Worm (Caenorhabditis elegans) whole organism, L4 larva: Measurements from ENCODE around the gene sas-7.

Source experiments
- D1046.2 ChIP-seq: fragments of 200-800 bp; sonication (Bioruptor generic); IDR thresholded peaks from 2 replicates; pipeline ENCODE4 v1.3.6; 2022; ENCODE audit warnings: missing genetic modification characterization, missing compliant biosample characterization
- F26F4.8 ChIP-seq: fragments of 200-800 bp; sonication (Bioruptor generic); conservative IDR thresholded peaks from 2 replicates; pipeline ENCODE4 v1.3.6; 2022; ENCODE audit warnings: missing genetic modification characterization, missing compliant biosample characterization
- R02D3.7 ChIP-seq: fragments of 150-350 bp; sonication (generic microtip); optimal IDR thresholded peaks from 3 replicates; lab custom pipeline; 2014; ENCODE audit warnings: missing biosample characterization, missing genetic modification characterization
- T26A8.4 ChIP-seq: fragments of 200-800 bp; sonication (Bioruptor generic); IDR thresholded peaks from 2 replicates; pipeline ENCODE4 v1.3.6; 2022; ENCODE audit warnings: missing genetic modification characterization, missing compliant biosample characterization
- Y105C5A.15 ChIP-seq: fragments of 200-800 bp; sonication (Bioruptor generic); IDR thresholded peaks from 2 replicates; pipeline ENCODE4 v1.3.6; 2022; ENCODE audit warnings: missing genetic modification characterization, missing compliant biosample characterization
- Y48G9A.11 ChIP-seq: fragments of 200-800 bp; sonication (Bioruptor generic); IDR thresholded peaks from 2 replicates; pipeline ENCODE4 v1.3.6; 2022; ENCODE audit warnings: missing genetic modification reagents, missing genetic modification characterization, missing compliant biosample characterization
- ZK546.5 ChIP-seq, 2 experiments: sonication (generic microtip); optimal IDR thresholded peaks; 2 replicates each; lab custom pipeline; 2017; ENCODE audit warnings: missing biosample characterization in 2 of 2, missing genetic modification characterization in 2 of 2
- aha-1 ChIP-seq: fragments of 150-350 bp; peaks from one replicate; lab custom pipeline; 2014; ENCODE audit warnings: missing biosample characterization, missing genetic modification characterization
- aly-2 ChIP-seq: sonication (generic microtip); optimal IDR thresholded peaks from 2 replicates; lab custom pipeline; 2018; ENCODE audit warnings: missing biosample characterization, missing genetic modification characterization
- attf-4 ChIP-seq: sonication (generic microtip); optimal IDR thresholded peaks from 3 replicates; lab custom pipeline; 2017; ENCODE audit warnings: missing biosample characterization, missing genetic modification characterization
- ceh-20 ChIP-seq: fragments of 200-800 bp; sonication (Bioruptor generic); IDR thresholded peaks from 2 replicates; pipeline ENCODE4 v1.3.6; 2022; ENCODE audit warnings: missing genetic modification reagents, missing genetic modification characterization, missing compliant biosample characterization
- ces-1 ChIP-seq: fragments of 150-350 bp; sonication (generic microtip); optimal IDR thresholded peaks from 4 replicates; lab custom pipeline; 2014; ENCODE audit warnings: missing biosample characterization, missing genetic modification reagents, missing genetic modification characterization
- daf-12 ChIP-seq: fragments of 150-350 bp; optimal IDR thresholded peaks from 2 replicates; lab custom pipeline; 2014; ENCODE audit warnings: missing biosample characterization, missing genetic modification reagents, missing genetic modification characterization
- daf-16 ChIP-seq, 3 experiments: sonication (generic microtip); optimal IDR thresholded peaks; 2 replicates each; lab custom pipeline; 2016 to 2017; ENCODE audit warnings: missing genetic modification characterization in 3 of 3, missing genetic modification reagents in 3 of 3, mild to moderate bottlenecking in 2 of 3, missing compliant biosample characterization in 2 of 3, missing biosample characterization in 1 of 3, moderate library complexity in 1 of 3
- dmd-6 ChIP-seq: fragments of 200-800 bp; sonication (Bioruptor generic); IDR thresholded peaks from 2 replicates; pipeline ENCODE4 v1.3.6; 2022; ENCODE audit warnings: missing genetic modification reagents, missing genetic modification characterization, missing compliant biosample characterization
- dmd-8 ChIP-seq: fragments of 200-800 bp; sonication (Bioruptor generic); IDR thresholded peaks from 2 replicates; pipeline ENCODE4 v1.3.6; 2022; ENCODE audit warnings: missing genetic modification characterization, missing compliant biosample characterization
- dmd-9 ChIP-seq: fragments of 200-800 bp; sonication (Bioruptor generic); IDR thresholded peaks from 2 replicates; pipeline ENCODE4 v1.3.6; 2022; ENCODE audit warnings: missing genetic modification reagents, missing genetic modification characterization, missing compliant biosample characterization
- dpl-1 ChIP-seq: fragments of 150-350 bp; optimal IDR thresholded peaks from 2 replicates; lab custom pipeline; 2014; ENCODE audit warnings: missing biosample characterization, missing genetic modification reagents, missing genetic modification characterization
- egl-27 ChIP-seq: sonication (generic microtip); optimal IDR thresholded peaks from 3 replicates; lab custom pipeline; 2017; ENCODE audit warnings: missing biosample characterization, missing genetic modification reagents, missing genetic modification characterization
- egl-43 ChIP-seq: fragments of 200-800 bp; sonication (Bioruptor generic); IDR thresholded peaks from 2 replicates; pipeline ENCODE4 v1.3.6; 2022; ENCODE audit warnings: missing genetic modification reagents, missing genetic modification characterization, missing compliant biosample characterization
- gei-8 ChIP-seq: fragments of 200-800 bp; sonication (Bioruptor generic); optimal IDR thresholded peaks from 2 replicates; lab custom pipeline; 2018; ENCODE audit warnings: mild to moderate bottlenecking, missing genetic modification characterization, missing compliant biosample characterization
- lin-29 ChIP-seq: fragments of 200-800 bp; sonication (Bioruptor generic); IDR thresholded peaks from 2 replicates; pipeline ENCODE4 v1.3.6; 2022; ENCODE audit warnings: missing genetic modification reagents, missing genetic modification characterization, missing compliant biosample characterization
- lin-38 ChIP-seq: fragments of 200-800 bp; sonication (Bioruptor generic); IDR thresholded peaks from 2 replicates; pipeline ENCODE4 v1.3.6; 2022; ENCODE audit warnings: missing genetic modification reagents, missing genetic modification characterization, missing compliant biosample characterization
- lir-3 ChIP-seq: sonication (generic microtip); optimal IDR thresholded peaks from 2 replicates; lab custom pipeline; 2016; ENCODE audit warnings: mild to moderate bottlenecking, missing genetic modification characterization, missing compliant biosample characterization
- lsy-2 ChIP-seq, 2 experiments: fragments of 150-350 bp in 1 of 2; sonication (generic microtip) in 1 of 2; optimal IDR thresholded peaks; 2 replicates each; lab custom pipeline; 2014 to 2017; ENCODE audit warnings: missing biosample characterization in 2 of 2, missing genetic modification characterization in 2 of 2
- madf-5 ChIP-seq, 2 experiments: fragments of 200-800 bp; sonication (Bioruptor generic); IDR thresholded peaks; 2 replicates each; pipeline ENCODE4 v1.3.6; 2022; ENCODE audit warnings: missing compliant biosample characterization in 2 of 2, missing genetic modification characterization in 2 of 2
- mdt-29 ChIP-seq: fragments of 200-800 bp; sonication (Bioruptor generic); IDR thresholded peaks from 2 replicates; pipeline ENCODE4 v1.3.6; 2022; ENCODE audit warnings: missing genetic modification reagents, missing genetic modification characterization, missing compliant biosample characterization
- mep-1 ChIP-seq: fragments of 150-350 bp; sonication (generic microtip); optimal IDR thresholded peaks from 3 replicates; lab custom pipeline; 2014; ENCODE audit warnings: missing biosample characterization, missing genetic modification characterization
- mes-2 ChIP-seq: sonication (generic microtip); optimal IDR thresholded peaks from 2 replicates; lab custom pipeline; 2016; ENCODE audit warnings: missing genotype, mild to moderate bottlenecking, missing genetic modification characterization, missing compliant biosample characterization; ENCODE audit not compliant: poor library complexity, severe bottlenecking
- nhr-102 ChIP-seq: sonication (generic microtip); optimal IDR thresholded peaks from 2 replicates; lab custom pipeline; 2016; ENCODE audit warnings: mild to moderate bottlenecking, missing genetic modification characterization, moderate library complexity, missing compliant biosample characterization
- nhr-25 ChIP-seq: sonication (generic microtip); optimal IDR thresholded peaks from 2 replicates; lab custom pipeline; 2017; ENCODE audit warnings: missing genetic modification characterization, mild to moderate bottlenecking, missing compliant biosample characterization, antibody characterized with exemption, moderate library complexity, borderline replicate concordance; ENCODE audit not compliant: insufficient read depth
- nhr-41 ChIP-seq: fragments of 200-800 bp; sonication (Bioruptor generic); IDR thresholded peaks from 2 replicates; pipeline ENCODE4 v1.3.6; 2022; ENCODE audit warnings: missing genetic modification reagents, missing genetic modification characterization, missing compliant biosample characterization
- nhr-42 ChIP-seq: fragments of 200-800 bp; sonication (Bioruptor generic); IDR thresholded peaks from 2 replicates; pipeline ENCODE4 v1.3.6; 2022; ENCODE audit warnings: missing genetic modification characterization, missing compliant biosample characterization
- nhr-48 ChIP-seq: sonication (generic microtip); optimal IDR thresholded peaks from 2 replicates; lab custom pipeline; 2016; ENCODE audit warnings: mild to moderate bottlenecking, missing genetic modification characterization, missing compliant biosample characterization
- nhr-76 ChIP-seq: fragments of 150-350 bp; optimal IDR thresholded peaks from 2 replicates; lab custom pipeline; 2014; ENCODE audit warnings: missing biosample characterization, missing genetic modification characterization
- pha-4 ChIP-seq, 2 experiments: fragments of 150-350 bp in 1 of 2; fragments of 200-800 bp in 1 of 2; sonication (Bioruptor generic) in 1 of 2; IDR thresholded peaks in 1 of 2; optimal IDR thresholded peaks in 1 of 2; 2 replicates each; pipeline versions ENCODE4 v1.3.6 to Lab custom; 2014 to 2022; ENCODE audit warnings: missing genetic modification characterization in 2 of 2, missing genetic modification reagents in 2 of 2, missing biosample characterization in 1 of 2, missing compliant biosample characterization in 1 of 2
- php-3 ChIP-seq: fragments of 200-800 bp; sonication (Bioruptor generic); IDR thresholded peaks from 2 replicates; pipeline ENCODE4 v1.3.6; 2022; ENCODE audit warnings: missing genetic modification reagents, missing genetic modification characterization, missing compliant biosample characterization
- pqm-1 ChIP-seq: sonication (generic microtip); optimal IDR thresholded peaks from 2 replicates; lab custom pipeline; 2017; ENCODE audit warnings: missing biosample characterization, missing genetic modification characterization
- sdz-12 ChIP-seq: fragments of 200-800 bp; sonication (Bioruptor generic); optimal IDR thresholded peaks from 2 replicates; lab custom pipeline; 2018; ENCODE audit warnings: mild to moderate bottlenecking, missing genetic modification characterization, missing compliant biosample characterization
- set-16 ChIP-seq: fragments of 200-800 bp; sonication (Bioruptor generic); IDR thresholded peaks from 2 replicates; pipeline ENCODE4 v1.3.6; 2022; ENCODE audit warnings: missing genetic modification reagents, missing genetic modification characterization, missing compliant biosample characterization
- skn-1 ChIP-seq: fragments of 150-350 bp; optimal IDR thresholded peaks from 2 replicates; lab custom pipeline; 2014; ENCODE audit warnings: missing biosample characterization, missing genetic modification characterization
- snpc-1.2 ChIP-seq: fragments of 200-800 bp; sonication (Bioruptor generic); IDR thresholded peaks from 2 replicates; pipeline ENCODE4 v1.3.6; 2022; ENCODE audit warnings: missing genetic modification reagents, missing genetic modification characterization, missing compliant biosample characterization
- unc-39 ChIP-seq: sonication (generic microtip); optimal IDR thresholded peaks from 2 replicates; lab custom pipeline; 2017; ENCODE audit warnings: missing biosample characterization, missing genetic modification characterization
- zag-1 ChIP-seq: fragments of 150-350 bp; optimal IDR thresholded peaks from 2 replicates; lab custom pipeline; 2014; ENCODE audit warnings: missing biosample characterization, missing genetic modification characterization
- zfp-2 ChIP-seq: sonication (generic microtip); optimal IDR thresholded peaks from 2 replicates; lab custom pipeline; 2016; ENCODE audit warnings: mild to moderate bottlenecking, missing genetic modification characterization, missing compliant biosample characterization
- zfp-3 ChIP-seq: fragments of 200-800 bp; sonication (Bioruptor generic); conservative IDR thresholded peaks from 2 replicates; pipeline ENCODE4 v1.3.6; 2022; ENCODE audit warnings: missing genetic modification reagents, missing genetic modification characterization, missing compliant biosample characterization
- zip-2 ChIP-seq: fragments of 150-350 bp; optimal IDR thresholded peaks from 2 replicates; lab custom pipeline; 2014; ENCODE audit warnings: missing biosample characterization, missing genetic modification characterization
- ztf-11 ChIP-seq: fragments of 150-350 bp; optimal IDR thresholded peaks from 2 replicates; lab custom pipeline; 2014; ENCODE audit warnings: missing biosample characterization, missing genetic modification characterization

sas-7 gene

ce11 chrIII:10332560-10332959 lies 11.7 kb downstream of the sas-7 start, which contains the start of gene T07C4.12 (continued):
- TF ChIP-seq nhr-48 (tag; lab: Kevin White, UChicago) = no peak
- no peak for TF ChIP-seq mep-1 (tag; lab: Kevin White, UChicago)
- no peak for TF ChIP-seq nhr-41 (GFP tag; lab: Robert Waterston, UW)
- no peak for TF ChIP-seq mdt-29 (GFP tag; lab: Robert Waterston, UW)

- TF ChIP-seq zag-1 (tag; lab: Kevin White, UChicago) (no peak), dmd-6 (GFP tag; lab: Robert Waterston, UW) (peak; percentile 88), dpl-1 (GFP tag; lab: Kevin White, UChicago) (peak; percentile 85), aha-1 (peak; percentile 99), nhr-76 (tag; lab: Kevin White, UChicago) (no peak), sdz-12 (no peak), D1046.2 (GFP tag; lab: Robert Waterston, UW) (0 out of 2 replicates have a peak, but pooled peaks have one; percentile 52), nhr-48 (tag; lab: Kevin White, UChicago) (peak; percentile 44), egl-43 (GFP tag; lab: Robert Waterston, UW) (peak; percentile 81), unc-39 (tag; lab: Kevin White, UChicago) (no peak), lin-38 (GFP tag; lab: Robert Waterston, UW) (peak; percentile 91), zfp-3 (GFP tag; lab: Robert Waterston, UW) (peak; percentile 78), pha-4 (GFP tag; IDR thresholded peaks at IDR 0.05; lab: Robert Waterston, UW) (peak; percentile 76; the same call in 1 of the 2 replicates), pha-4 (tag; optimal IDR thresholded peaks at IDR 0.05; lab: Kevin White, UChicago) (no peak), daf-12 (no peak), skn-1 (tag; lab: Kevin White, UChicago) (no peak), lin-29 (GFP tag; lab: Robert Waterston, UW) (peak; percentile 74), pqm-1 (tag; lab: Kevin White, UChicago) (no peak), nhr-25 (tag; lab: Kevin White, UChicago) (peak; percentile 40), ceh-20 (peak; percentile 86), aly-2 (no peak), Y105C5A.15 (GFP tag; lab: Robert Waterston, UW) (no peak), dmd-8 (no peak), attf-4 (tag; lab: Kevin White, UChicago) (no peak), madf-5 (GFP tag; IDR thresholded peaks at IDR 0.05; lab: Robert Waterston, UW) (no peak), snpc-1.2 (0 out of 2 replicates have a peak, but pooled peaks have one; percentile 39), dmd-9 (GFP tag; lab: Robert Waterston, UW) (no peak), lir-3 (tag; lab: Kevin White, UChicago) (no peak), daf-16 (GFP tag; optimal IDR thresholded peaks at IDR 0.05; lab: Kevin White, UChicago) (peak in 1 of 2 experiments; percentile 55), daf-16 (tag; optimal IDR thresholded peaks at IDR 0.05; lab: Kevin White, UChicago) (peak; percentile 84), ztf-11 (tag; lab: Kevin White, UChicago) (no peak), nhr-102 (peak; percentile 88), R02D3.7 (tag; lab: Kevin White, UChicago) (no peak), gei-8 (GFP tag; lab: Kevin White, UChicago) (no peak), zip-2 (tag; lab: Kevin White, UChicago) (peak; percentile 10), zfp-2 (tag; lab: Kevin White, UChicago) (no peak), Y48G9A.11 (GFP tag; lab: Robert Waterston, UW) (no peak), mes-2 (tag; lab: Kevin White, UChicago) (peak; percentile 86), egl-27 (tag; lab: Kevin White, UChicago) (no peak), lsy-2 (tag; optimal IDR thresholded peaks at IDR 0.05; lab: Kevin White, UChicago) (peak; percentile 38 to 94), set-16 (GFP tag; lab: Robert Waterston, UW) (peak; percentile 21; the same call in 1 of the 2 replicates), F26F4.8 (no peak), T26A8.4 (GFP tag; lab: Robert Waterston, UW) (peak; percentile 93), ces-1 (no peak), ZK546.5 (tag; optimal IDR thresholded peaks at IDR 0.05; lab: Kevin White, UChicago) (no peak), php-3 (GFP tag; lab: Robert Waterston, UW) (peak; percentile 69), nhr-42 (GFP tag; lab: Robert Waterston, UW) (0 out of 2 replicates have a peak, but pooled peaks have one; percentile 67)
Observed at ce11 chrIII:10333961-10334542, 13.2 kb downstream of the sas-7 start, which contains the start of the genes jmjd-4 and mev-1. Gene jmjd-4, minus strand, starts transcription at chrIII:10334018. Gene mev-1, plus strand, starts transcription at chrIII:10334277.
